Worm (Caenorhabditis elegans) whole organism, L1 larva: ENCODE measurements around the gene srx-51.

Experiments
- C04F5.9 ChIP-seq: sonication (generic microtip); optimal IDR thresholded peaks from 2 replicates; lab custom pipeline; 2016; ENCODE audit warnings: missing genetic modification characterization, missing compliant biosample characterization
- C34B4.2 ChIP-seq: sonication (generic microtip); optimal IDR thresholded peaks from 2 replicates; lab custom pipeline; 2017; ENCODE audit warnings: mild to moderate bottlenecking, missing genetic modification characterization, missing compliant biosample characterization
- F16B12.6 ChIP-seq: fragments of 150-350 bp; optimal IDR thresholded peaks from 2 replicates; lab custom pipeline; 2014; ENCODE audit warnings: missing biosample characterization, missing genetic modification characterization
- aha-1 ChIP-seq: fragments of 150-350 bp; optimal IDR thresholded peaks from 2 replicates; lab custom pipeline; 2014; ENCODE audit warnings: missing biosample characterization, missing genetic modification characterization
- alr-1 ChIP-seq: fragments of 200-800 bp; sonication (Bioruptor generic); optimal IDR thresholded peaks from 2 replicates; lab custom pipeline; 2018; ENCODE audit warnings: borderline replicate concordance, mild to moderate bottlenecking, missing genetic modification characterization, missing compliant biosample characterization
- ama-1 ChIP-seq: fragments of 150-350 bp; optimal IDR thresholded peaks from 2 replicates; lab custom pipeline; 2014
- ceh-63 ChIP-seq: fragments of 200-800 bp; sonication (Bioruptor generic); optimal IDR thresholded peaks from 2 replicates; lab custom pipeline; 2018; ENCODE audit warnings: mild to moderate bottlenecking, missing genetic modification characterization, missing compliant biosample characterization
- ceh-8 ChIP-seq: fragments of 200-800 bp; sonication (Bioruptor generic); optimal IDR thresholded peaks from 2 replicates; lab custom pipeline; 2018; ENCODE audit warnings: mild to moderate bottlenecking, missing genetic modification characterization, moderate library complexity, missing compliant biosample characterization
- ceh-82 ChIP-seq, 3 experiments: fragments of 150-350 bp in 1 of 3; sonication (generic microtip) in 2 of 3; optimal IDR thresholded peaks; 2 replicates each; lab custom pipeline; 2014 to 2017; ENCODE audit warnings: missing biosample characterization in 3 of 3, missing genetic modification characterization in 3 of 3
- ceh-88 ChIP-seq: fragments of 200-800 bp; sonication (Bioruptor generic); IDR thresholded peaks from 2 replicates; pipeline ENCODE4 v1.3.6; 2022; ENCODE audit warnings: missing genetic modification characterization, missing compliant biosample characterization
- dsc-1 ChIP-seq: sonication (generic microtip); optimal IDR thresholded peaks from 2 replicates; lab custom pipeline; 2016; ENCODE audit warnings: mild to moderate bottlenecking, missing genetic modification characterization, missing compliant biosample characterization
- efl-1 ChIP-seq, 4 experiments: fragments of 150-350 bp; optimal IDR thresholded peaks in 3 of 4; peaks in 1 of 4; 1 replicate in 1 of 4; 2 replicates in 3 of 4; lab custom pipeline; 2014; ENCODE audit warnings: missing biosample characterization in 2 of 4, missing genetic modification characterization in 2 of 4, missing genetic modification reagents in 2 of 4
- egl-27 ChIP-seq, 2 experiments: fragments of 150-350 bp in 1 of 2; sonication (generic microtip); optimal IDR thresholded peaks; 3 replicates each; lab custom pipeline; 2017 to 2018; ENCODE audit warnings: missing biosample characterization in 2 of 2, missing genetic modification characterization in 2 of 2, missing genetic modification reagents in 2 of 2
- elt-2 ChIP-seq: sonication (generic microtip); optimal IDR thresholded peaks from 2 replicates; lab custom pipeline; 2016; ENCODE audit warnings: missing genetic modification characterization, mild to moderate bottlenecking, inconsistent platforms, missing compliant biosample characterization, missing genetic modification reagents
- elt-3 ChIP-seq, 6 experiments: fragments of 150-350 bp in 1 of 6; sonication (generic microtip); optimal IDR thresholded peaks; 2 replicates each; lab custom pipeline; 2017 to 2018; ENCODE audit warnings: missing biosample characterization in 6 of 6, missing genetic modification characterization in 6 of 6, inconsistent platforms in 1 of 6
- grh-1 ChIP-seq: fragments of 200-800 bp; sonication (Bioruptor generic); IDR thresholded peaks from 2 replicates; pipeline ENCODE4 v1.3.6; 2022; ENCODE audit warnings: missing genetic modification reagents, missing genetic modification characterization, missing compliant biosample characterization
- hlh-17 ChIP-seq: fragments of 200-800 bp; sonication (Bioruptor generic); optimal IDR thresholded peaks from 2 replicates; lab custom pipeline; 2018; ENCODE audit warnings: missing genetic modification characterization, mild to moderate bottlenecking, missing compliant biosample characterization, moderate library complexity, borderline replicate concordance
- isw-1 ChIP-seq: fragments of 200-800 bp; sonication (Bioruptor generic); IDR thresholded peaks from 2 replicates; pipeline ENCODE4 v1.3.6; 2022; ENCODE audit warnings: missing genetic modification characterization, missing compliant biosample characterization
- jun-1 ChIP-seq: fragments of 150-350 bp; optimal IDR thresholded peaks from 2 replicates; lab custom pipeline; 2014; ENCODE audit warnings: missing biosample characterization, missing genetic modification reagents, missing genetic modification characterization
- lin-35 ChIP-seq, 2 experiments: fragments of 150-350 bp; optimal IDR thresholded peaks; 2 replicates each; lab custom pipeline; 2014; ENCODE audit warnings: missing biosample characterization in 2 of 2, missing genetic modification characterization in 2 of 2, missing genetic modification reagents in 2 of 2
- lsy-2 ChIP-seq, 2 experiments: fragments of 150-350 bp; optimal IDR thresholded peaks; 2 replicates each; lab custom pipeline; 2014; ENCODE audit warnings: missing biosample characterization in 2 of 2, missing genetic modification characterization in 2 of 2
- mdl-1 ChIP-seq, 2 experiments: fragments of 150-350 bp; optimal IDR thresholded peaks; 2 replicates each; lab custom pipeline; 2014 to 2017; ENCODE audit warnings: missing biosample characterization in 2 of 2, missing genetic modification characterization in 2 of 2, inconsistent platforms in 1 of 2
- nhr-11 ChIP-seq: fragments of 150-350 bp; optimal IDR thresholded peaks from 2 replicates; lab custom pipeline; 2014; ENCODE audit warnings: missing biosample characterization, missing genetic modification characterization
- nhr-19 ChIP-seq: fragments of 200-800 bp; sonication (Bioruptor generic); conservative IDR thresholded peaks from 2 replicates; pipeline ENCODE4 v1.3.6; 2022; ENCODE audit warnings: missing genetic modification characterization, missing compliant biosample characterization
- nhr-20 ChIP-seq: sonication (generic microtip); optimal IDR thresholded peaks from 2 replicates; lab custom pipeline; 2016; ENCODE audit warnings: mild to moderate bottlenecking, missing genetic modification characterization, missing compliant biosample characterization
- nhr-237 ChIP-seq: fragments of 150-350 bp; optimal IDR thresholded peaks from 2 replicates; lab custom pipeline; 2014; ENCODE audit warnings: missing biosample characterization, missing genetic modification characterization
- nhr-47 ChIP-seq: sonication (generic microtip); optimal IDR thresholded peaks from 2 replicates; lab custom pipeline; 2016; ENCODE audit warnings: mild to moderate bottlenecking, missing genetic modification characterization, moderate library complexity, missing compliant biosample characterization
- nhr-71 ChIP-seq: sonication (generic microtip); optimal IDR thresholded peaks from 2 replicates; lab custom pipeline; 2016; ENCODE audit warnings: mild to moderate bottlenecking, missing genetic modification characterization, moderate library complexity, missing compliant biosample characterization
- nhr-76 ChIP-seq: sonication (generic microtip); optimal IDR thresholded peaks from 2 replicates; lab custom pipeline; 2017; ENCODE audit warnings: missing biosample characterization, missing genetic modification characterization
- nhr-84 ChIP-seq: sonication (generic microtip); optimal IDR thresholded peaks from 2 replicates; lab custom pipeline; 2017; ENCODE audit warnings: missing biosample characterization, missing genetic modification characterization
- nhr-85 ChIP-seq: sonication (generic microtip); peaks from one replicate; lab custom pipeline; 2016; ENCODE audit warnings: missing genetic modification characterization, inconsistent platforms, missing compliant biosample characterization
- pax-3 ChIP-seq: fragments of 200-800 bp; sonication (Bioruptor generic); optimal IDR thresholded peaks from 2 replicates; lab custom pipeline; 2018; ENCODE audit warnings: mild to moderate bottlenecking, missing genetic modification characterization, moderate library complexity, missing compliant biosample characterization
- pqm-1 ChIP-seq: sonication (generic microtip); optimal IDR thresholded peaks from 3 replicates; lab custom pipeline; 2017; ENCODE audit warnings: missing biosample characterization, missing genetic modification characterization
- snu-23 ChIP-seq: sonication (generic microtip); optimal IDR thresholded peaks from 2 replicates; lab custom pipeline; 2016; ENCODE audit warnings: missing genetic modification characterization, missing compliant biosample characterization
- sptf-1 ChIP-seq: fragments of 150-350 bp; optimal IDR thresholded peaks from 2 replicates; lab custom pipeline; 2014; ENCODE audit warnings: missing biosample characterization, missing genetic modification characterization
- unc-130 ChIP-seq: fragments of 150-350 bp; optimal IDR thresholded peaks from 2 replicates; lab custom pipeline; 2017; ENCODE audit warnings: missing biosample characterization, missing genetic modification characterization, inconsistent platforms
- unc-30 ChIP-seq: sonication (generic microtip); optimal IDR thresholded peaks from 2 replicates; lab custom pipeline; 2017; ENCODE audit warnings: missing biosample characterization, missing genetic modification characterization
- zag-1 ChIP-seq: fragments of 150-350 bp; optimal IDR thresholded peaks from 2 replicates; lab custom pipeline; 2014; ENCODE audit warnings: missing biosample characterization, missing genetic modification characterization
- zip-4 ChIP-seq: fragments of 200-800 bp; sonication (Bioruptor generic); optimal IDR thresholded peaks from 2 replicates; lab custom pipeline; 2018; ENCODE audit warnings: mild to moderate bottlenecking, missing genetic modification characterization, moderate library complexity, missing compliant biosample characterization

Gene srx-51

DNA sequence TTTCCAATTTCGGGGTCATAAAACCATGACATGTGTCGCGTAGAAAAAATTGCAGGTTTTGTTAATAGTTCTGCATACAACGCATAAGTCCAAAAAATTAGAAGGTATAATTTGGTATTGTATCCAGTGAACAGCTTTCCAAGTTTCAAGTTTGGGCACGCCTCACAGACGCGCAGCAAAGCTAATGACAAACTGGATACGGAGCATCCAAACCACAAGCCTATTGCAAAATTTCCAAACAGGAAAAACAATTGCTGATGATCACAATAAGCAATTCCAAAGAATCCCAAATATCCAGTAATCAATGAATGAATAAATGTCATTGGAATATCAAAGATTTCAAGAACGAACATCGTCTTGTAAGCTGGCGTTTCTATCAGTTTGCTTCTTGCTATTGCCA is 31.8 kb downstream of the srx-51 start:
- no peak for TF ChIP-seq sptf-1
- no peak for TF ChIP-seq C04F5.9 (tag; lab: Kevin White, UChicago)
- no peak for TF ChIP-seq C34B4.2
- TF ChIP-seq zip-4 (GFP tag; lab: Kevin White, UChicago), result no peak
- no peak for TF ChIP-seq hlh-17 (GFP tag; lab: Kevin White, UChicago)
- TF ChIP-seq unc-130 (tag; lab: Kevin White, UChicago), result no peak
- TF ChIP-seq snu-23, result no peak
- no peak for TF ChIP-seq ceh-82 (tag; optimal IDR thresholded peaks at IDR 0.05; lab: Kevin White, UChicago)
- no peak for TF ChIP-seq mdl-1 (tag; optimal IDR thresholded peaks at IDR 0.05; lab: Kevin White, UChicago)
- TF ChIP-seq elt-2 (tag; lab: Kevin White, UChicago), result no peak
- no peak for TF ChIP-seq isw-1 (GFP tag; lab: Robert Waterston, UW)
- TF ChIP-seq, all 84 proteins: peak for 0

DNA sequence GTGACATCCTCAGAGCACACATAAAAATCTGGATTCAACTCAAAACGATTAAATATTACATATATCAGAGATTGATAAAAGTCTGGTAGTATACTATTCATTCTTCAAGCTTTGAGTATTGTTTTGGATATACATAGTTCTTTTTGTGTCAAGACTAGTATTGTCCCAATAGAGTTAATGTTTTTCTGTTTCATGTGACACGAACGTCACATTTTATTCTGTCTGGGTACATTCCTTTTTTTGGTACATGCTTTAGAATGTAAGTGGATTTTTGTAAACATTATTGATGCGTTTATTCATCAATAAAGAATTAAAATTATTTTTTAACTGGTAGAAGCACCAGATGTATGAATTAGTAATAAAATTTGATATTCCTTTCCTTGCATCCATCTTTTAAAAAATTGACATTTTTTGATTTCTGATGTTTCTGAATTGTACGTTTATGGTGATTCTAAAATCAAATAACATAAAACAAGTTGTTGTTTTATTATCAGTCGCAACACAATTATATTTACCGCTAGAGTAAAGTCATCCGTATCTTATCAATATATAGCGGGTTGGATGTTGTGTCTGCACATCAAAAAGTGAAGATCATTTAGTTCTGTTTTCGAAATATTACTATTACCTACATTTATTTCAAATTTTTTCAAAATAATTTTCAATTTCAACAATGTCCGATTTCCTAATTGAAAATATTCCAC is 34.3 kb downstream of the srx-51 start, which contains the start of the genes srt-22 and nhr-246:
Gene srt-22 (minus strand): TSS at position 101 of the 701 bp plus-strand sequence.
Gene nhr-246 (plus strand): TSS at position 651 of the 701 bp plus-strand sequence.
- TF ChIP-seq dsc-1 (tag; lab: Kevin White, UChicago) (no peak), C34B4.2 (no peak), elt-2 (tag; lab: Kevin White, UChicago) (peak; percentile 11)

DNA sequence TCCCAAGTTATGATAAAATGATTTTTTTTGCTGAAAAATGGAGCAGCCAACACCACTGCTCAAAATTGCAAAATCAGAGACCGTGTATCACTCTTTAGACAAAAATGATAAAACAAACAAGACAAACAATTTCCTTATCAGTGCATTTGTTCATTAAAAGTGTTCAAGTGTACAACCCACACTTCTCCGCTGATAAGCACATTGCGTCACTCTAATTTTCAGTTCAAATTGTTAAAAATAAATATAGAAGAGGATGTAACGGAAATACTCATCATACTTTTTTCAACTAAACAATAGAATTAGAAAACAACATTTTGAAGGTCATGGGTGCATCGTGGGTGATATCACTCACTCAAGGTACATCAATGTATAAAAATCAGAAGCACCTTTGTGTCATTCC is 36.9 kb downstream of the srx-51 start, which contains the start of gene nhr-291:
Gene nhr-291 (plus strand): TSS at position 324 of the 400 bp plus-strand sequence.
- TF ChIP-seq zag-1 (tag; lab: Kevin White, UChicago) (no peak), zip-4 (GFP tag; lab: Kevin White, UChicago) (no peak), elt-2 (tag; lab: Kevin White, UChicago) (peak; percentile 99), lsy-2 (tag; optimal IDR thresholded peaks at IDR 0.05; lab: Kevin White, UChicago) (no peak), nhr-85 (tag; lab: Kevin White, UChicago) (no peak), jun-1 (tag; lab: Kevin White, UChicago) (peak; percentile 65), ceh-82 (tag; optimal IDR thresholded peaks at IDR 0.05; lab: Kevin White, UChicago) (no peak), alr-1 (tag; lab: Kevin White, UChicago) (no peak), elt-3 (tag; optimal IDR thresholded peaks at IDR 0.05; lab: Kevin White, UChicago) (no peak), nhr-84 (tag; lab: Kevin White, UChicago) (no peak), nhr-47 (tag; lab: Kevin White, UChicago) (no peak), nhr-19 (no peak), ceh-63 (GFP tag; lab: Kevin White, UChicago) (no peak), F16B12.6 (no peak), nhr-71 (tag; lab: Kevin White, UChicago) (no peak), isw-1 (GFP tag; lab: Robert Waterston, UW) (no peak), C34B4.2 (no peak), nhr-237 (no peak), pqm-1 (tag; lab: Kevin White, UChicago) (peak; percentile 55), ceh-88 (GFP tag; lab: Robert Waterston, UW) (no peak), lin-35 (GFP tag; optimal IDR thresholded peaks at IDR 0.05; lab: Kevin White, UChicago) (peak in 1 of 2 experiments; percentile 45), nhr-76 (no peak), aha-1 (tag; lab: Kevin White, UChicago) (no peak), pax-3 (tag; lab: Kevin White, UChicago) (peak; percentile 77), efl-1 (optimal IDR thresholded peaks at IDR 0.05; lab: Kevin White, UChicago) (no peak), efl-1 (GFP tag; optimal IDR thresholded peaks at IDR 0.05 in 1 of 2; lab: Kevin White, UChicago) (peak in 1 of 2 experiments; percentile 14), unc-30 (tag; lab: Kevin White, UChicago) (no peak), ama-1 (lab: Kevin White, UChicago) (no peak), ceh-8 (no peak), nhr-20 (tag; lab: Kevin White, UChicago) (peak; percentile 38), egl-27 (tag; optimal IDR thresholded peaks at IDR 0.05; lab: Kevin White, UChicago) (no peak), grh-1 (GFP tag; lab: Robert Waterston, UW) (no peak), unc-130 (tag; lab: Kevin White, UChicago) (no peak), nhr-11 (no peak)
- TF ChIP-seq, all 84 proteins: peak for 7
